Fruit fly (Drosophila melanogaster) whole organism, prepupa: ENCODE measurements around the gene CG3434.
A peak's percentile ranks its signal among the peaks of the same experiment; 100 is the strongest.

Experiments
- Blimp-1 ChIP-seq: fragments of 200-800 bp; sonication (Bioruptor generic); optimal IDR thresholded peaks from 3 replicates; lab custom pipeline; 2017; ENCODE audit warnings: missing biosample characterization, missing genetic modification characterization, mild to moderate bottlenecking, moderate library complexity, missing genetic modification reagents
- CG15336 ChIP-seq: fragments of 200-800 bp; sonication (Bioruptor generic); IDR thresholded peaks from 2 replicates; pipeline ENCODE4 v1.3.6; 2022; ENCODE audit warnings: missing biosample characterization, missing genetic modification characterization
- Smox ChIP-seq: fragments of 200-800 bp; sonication (Bioruptor generic); optimal IDR thresholded peaks from 3 replicates; lab custom pipeline; 2016; ENCODE audit warnings: missing biosample characterization, missing genetic modification characterization
- achi ChIP-seq: fragments of 200-800 bp; sonication (Bioruptor generic); optimal IDR thresholded peaks from 3 replicates; lab custom pipeline; 2016; ENCODE audit warnings: missing biosample characterization, missing genetic modification characterization
- pdm3 ChIP-seq: fragments of 200-800 bp; sonication (Bioruptor generic); optimal IDR thresholded peaks from 3 replicates; lab custom pipeline; 2016; ENCODE audit warnings: missing biosample characterization, missing genetic modification characterization
- svp ChIP-seq: fragments of 200-800 bp; sonication (Bioruptor generic); peaks from one replicate; lab custom pipeline; 2016; ENCODE audit warnings: missing biosample characterization, missing genetic modification characterization

- no peak for TF ChIP-seq CG15336 (GFP tag; lab: Robert Waterston, UW)
- TF ChIP-seq pdm3 (GFP tag; lab: Kevin White, UChicago): no peak
- TF ChIP-seq achi (GFP tag; lab: Kevin White, UChicago): no peak
- no peak for TF ChIP-seq Smox (GFP tag; lab: Kevin White, UChicago)
- no peak for TF ChIP-seq Blimp-1 (GFP tag; lab: Kevin White, UChicago)
- TF ChIP-seq svp (GFP tag; lab: Kevin White, UChicago): peak; percentile 57
These were observed 30.0 kb downstream of the CG3434 start for dm6 chr3L:9430608-9430952.
